Worm (Caenorhabditis elegans): ENCODE results near the gene ruvb-1.

The ruvb-1 gene

ce11 chrV:9958231-9958630, 22.4 kb downstream of the ruvb-1 start, which contains the start of gene anmt-3:
TSS of gene anmt-3 (minus strand) at chrV:9958331.
- TF ChIP-seq peb-1 (tag; optimal IDR thresholded peaks at IDR 0.05) (no peak), ceh-82 (tag; optimal IDR thresholded peaks at IDR 0.05) (no peak), nhr-11 (tag; optimal IDR thresholded peaks at IDR 0.05) (no peak), lin-13 (GFP tag; optimal IDR thresholded peaks at IDR 0.05) (no peak), ama-1 (optimal IDR thresholded peaks at IDR 0.05) (no peak), nhr-237 (tag; optimal IDR thresholded peaks at IDR 0.05) (no peak), R02D3.7 (tag; optimal IDR thresholded peaks at IDR 0.05) (no peak), C34F6.9 (tag; optimal IDR thresholded peaks at IDR 0.05) (no peak), ztf-4 (tag; optimal IDR thresholded peaks at IDR 0.05) (no peak), fos-1 (tag; optimal IDR thresholded peaks at IDR 0.05) (no peak), F13H6.1 (tag; optimal IDR thresholded peaks at IDR 0.05) (no peak), crh-2 (tag; optimal IDR thresholded peaks at IDR 0.05) (no peak), dmd-4 (tag; optimal IDR thresholded peaks at IDR 0.05) (no peak), Y55F3AM.14 (GFP tag; optimal IDR thresholded peaks at IDR 0.05) (no peak), egl-27 (tag; optimal IDR thresholded peaks at IDR 0.05) (no peak), unc-39 (tag; optimal IDR thresholded peaks at IDR 0.05) (no peak), nhr-23 (tag; optimal IDR thresholded peaks at IDR 0.05) (no peak), nhr-21 (tag; optimal IDR thresholded peaks at IDR 0.05) (no peak), lsy-2 (tag; optimal IDR thresholded peaks at IDR 0.05) (no peak)

DNA sequence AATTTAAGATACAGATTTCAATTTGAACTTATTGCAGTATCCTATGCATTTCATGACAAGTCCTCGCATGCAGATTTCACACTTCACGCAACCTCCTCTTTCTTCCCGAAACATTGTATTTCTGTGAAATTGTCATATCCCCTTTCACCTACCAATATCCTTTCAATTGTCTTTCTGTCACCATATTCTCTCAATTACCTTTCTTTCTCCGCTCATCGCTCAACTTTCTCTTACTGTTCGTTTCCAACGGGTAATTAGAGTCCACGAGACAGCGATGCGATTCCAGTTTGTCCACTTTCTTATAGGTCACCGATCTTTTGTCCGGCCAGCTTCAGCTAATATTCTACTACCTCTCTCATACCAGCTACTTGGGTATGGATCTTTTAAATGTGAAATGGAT, 28.2 kb downstream of the ruvb-1 start, which contains the start of gene mam-5:
mam-5 (plus strand) TSS at position 304 of the 400 bp plus-strand sequence.
- TF ChIP-seq ZK546.5 (tag; optimal IDR thresholded peaks at IDR 0.05) = no peak
- no peak for TF ChIP-seq blmp-1 (tag; optimal IDR thresholded peaks at IDR 0.05; ENCODE audit: insufficient read depth)
- TF ChIP-seq ama-1 (optimal IDR thresholded peaks at IDR 0.05) = no peak
- no peak for TF ChIP-seq ztf-1 (GFP tag; conservative IDR thresholded peaks at IDR 0.05)
- TF ChIP-seq mab-5 (tag; optimal IDR thresholded peaks at IDR 0.05) = no peak

- no peak for TF ChIP-seq ama-1 (optimal IDR thresholded peaks at IDR 0.05)
- TF ChIP-seq fos-1 (tag; optimal IDR thresholded peaks at IDR 0.05) = peak; percentile 56
Observed at ce11 chrV:9950861-9951260, 29.7 kb downstream of the ruvb-1 start, which contains the start of gene ttr-46. TSS of gene ttr-46 (plus strand) at chrV:9951233.

DNA sequence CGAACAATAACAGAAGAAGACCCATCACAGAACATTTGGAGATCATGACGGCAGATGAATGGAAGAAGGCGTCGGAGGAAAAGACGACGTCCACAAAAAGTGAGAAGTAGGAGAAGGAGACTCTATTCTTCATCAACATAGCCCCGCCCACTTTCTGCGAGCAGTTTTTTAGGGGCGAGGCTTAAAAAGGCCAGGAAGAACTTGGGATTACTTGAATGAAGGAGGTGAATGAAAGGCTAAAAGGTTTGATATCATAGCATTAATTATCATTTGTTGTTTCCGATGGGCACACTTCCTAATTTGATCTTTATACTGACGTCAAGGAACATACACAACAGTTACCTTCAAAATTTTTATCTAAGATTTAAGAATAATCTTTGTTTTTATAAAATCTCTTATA, 31.8 kb downstream of the ruvb-1 start, which contains the start of gene nlp-58:
nlp-58 (minus strand) TSS at position 101 of the 400 bp plus-strand sequence.
- TF ChIP-seq gmeb-1 (tag; optimal IDR thresholded peaks at IDR 0.05) = no peak
- TF ChIP-seq ztf-1 (GFP tag; conservative IDR thresholded peaks at IDR 0.05) = no peak
- no peak for TF ChIP-seq peb-1 (tag; optimal IDR thresholded peaks at IDR 0.05)

DNA sequence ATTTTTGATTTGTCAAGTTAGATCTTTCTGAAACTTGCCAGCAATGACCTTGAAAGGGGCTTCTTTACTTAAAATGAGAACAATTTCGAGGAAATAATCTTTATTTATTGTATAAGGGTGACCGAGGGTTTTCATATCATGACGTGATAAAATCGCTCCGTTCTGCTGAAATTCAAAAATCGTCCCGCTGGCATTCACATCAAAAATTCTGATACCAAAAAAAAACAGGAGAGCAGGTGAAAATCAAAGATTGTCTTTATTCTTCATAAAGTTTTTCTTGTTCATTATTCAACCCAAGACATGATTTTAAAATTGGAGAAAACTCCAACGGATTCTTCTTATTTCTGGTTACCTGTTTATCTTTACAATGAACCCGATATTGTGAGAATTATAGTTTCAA, 36.5 kb downstream of the ruvb-1 start, which contains the start of gene sre-28:
sre-28 (plus strand) TSS at position 301 of the 400 bp plus-strand sequence.
- no peak for TF ChIP-seq nhr-21 (tag; optimal IDR thresholded peaks at IDR 0.05)
- no peak for TF ChIP-seq nhr-129 (tag; optimal IDR thresholded peaks at IDR 0.05)
- no peak for TF ChIP-seq blmp-1 (tag; optimal IDR thresholded peaks at IDR 0.05; ENCODE audit: insufficient read depth)
- TF ChIP-seq unc-62 (GFP tag; optimal IDR thresholded peaks at IDR 0.05) = no peak
- no peak for TF ChIP-seq nhr-25 (tag; optimal IDR thresholded peaks at IDR 0.05)
- no peak for TF ChIP-seq mab-5 (tag; optimal IDR thresholded peaks at IDR 0.05)
- no peak for TF ChIP-seq sma-9 (GFP tag; optimal IDR thresholded peaks at IDR 0.05)
- no peak for TF ChIP-seq sma-9 (tag; optimal IDR thresholded peaks at IDR 0.05)
- no peak for TF ChIP-seq nhr-237 (tag; optimal IDR thresholded peaks at IDR 0.05)
- no peak for TF ChIP-seq sem-4 (tag; optimal IDR thresholded peaks at IDR 0.05)
- no peak for TF ChIP-seq sma-3 (GFP tag; optimal IDR thresholded peaks at IDR 0.05)
- TF ChIP-seq crh-2 (tag; optimal IDR thresholded peaks at IDR 0.05) = no peak
- no peak for TF ChIP-seq lin-39 (tag; optimal IDR thresholded peaks at IDR 0.05)
- TF ChIP-seq nhr-12 (tag; optimal IDR thresholded peaks at IDR 0.05) = no peak
- TF ChIP-seq nhr-23 (tag; optimal IDR thresholded peaks at IDR 0.05) = no peak
- TF ChIP-seq nhr-77 (tag; optimal IDR thresholded peaks at IDR 0.05) = no peak
- TF ChIP-seq lin-13 (GFP tag; optimal IDR thresholded peaks at IDR 0.05) = no peak
- no peak for TF ChIP-seq ztf-11 (tag; optimal IDR thresholded peaks at IDR 0.05)
- no peak for TF ChIP-seq mdl-1 (tag; optimal IDR thresholded peaks at IDR 0.05)
- TF ChIP-seq C34F6.9 (tag; optimal IDR thresholded peaks at IDR 0.05) = no peak
- no peak for TF ChIP-seq ZK546.5 (tag; optimal IDR thresholded peaks at IDR 0.05)

All from whole organism, L2 larva.